Worm (Caenorhabditis elegans) whole organism, L4/young adult: ENCODE results near the gene cec-1.

Experiments used
- W03F9.2 ChIP-seq: fragments of 150-350 bp; optimal IDR thresholded peaks from 2 replicates; lab custom pipeline; 2014; ENCODE audit warnings: missing biosample characterization, missing genetic modification characterization
- him-1 ChIP-seq: sonication (generic microtip); optimal IDR thresholded peaks from 2 replicates; lab custom pipeline; 2016; ENCODE audit warnings: missing genotype, missing genetic modification reagents, missing genetic modification characterization, missing compliant biosample characterization

DNA sequence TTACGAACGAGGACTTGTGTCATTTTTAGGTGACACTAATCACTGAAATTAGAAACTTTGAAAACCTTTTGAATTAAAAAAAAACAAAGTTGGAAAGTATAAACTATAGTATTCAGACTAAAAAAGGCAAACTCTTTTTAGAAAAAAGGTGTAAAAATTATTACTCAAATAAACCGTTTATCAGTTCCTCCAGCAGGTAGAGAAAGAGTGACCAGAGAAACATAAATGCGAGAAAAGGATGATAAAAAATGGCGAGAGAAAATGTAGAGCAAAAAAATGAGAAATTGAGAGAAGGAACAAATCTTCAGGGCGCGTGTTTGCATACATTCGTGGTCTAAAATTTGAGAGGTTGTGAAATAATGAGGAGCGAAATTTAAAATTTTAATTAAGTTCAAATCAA is 24.2 kb upstream of the cec-1 start, which contains the start of gene lap-1:
- no peak for TF ChIP-seq him-1 (tag; lab: Kevin White, UChicago)
- no peak for TF ChIP-seq W03F9.2 (tag; lab: Kevin White, UChicago)
